Worm (Caenorhabditis elegans) whole organism, mixed stage, embryonic: ENCODE data around the gene ttr-36.

Experiments used
- cnd-1 ChIP-seq: fragments of 200-800 bp; sonication (Bioruptor generic); optimal IDR thresholded peaks from 2 replicates; lab custom pipeline; 2018; ENCODE audit warnings: mild to moderate bottlenecking, missing genetic modification characterization, missing compliant biosample characterization
- elt-1 ChIP-seq: sonication (generic microtip); optimal IDR thresholded peaks from 2 replicates; lab custom pipeline; 2017; ENCODE audit warnings: missing genetic modification characterization, mild to moderate bottlenecking, missing compliant biosample characterization, antibody characterized with exemption, moderate library complexity, borderline replicate concordance; ENCODE audit not compliant: insufficient read depth
- elt-3 ChIP-seq: fragments of 150-350 bp; optimal IDR thresholded peaks from 2 replicates; lab custom pipeline; 2014; ENCODE audit warnings: missing biosample characterization, missing genetic modification characterization
- lsy-2 ChIP-seq: fragments of 150-350 bp; optimal IDR thresholded peaks from 2 replicates; lab custom pipeline; 2014; ENCODE audit warnings: missing biosample characterization, missing genetic modification characterization
- mab-5 ChIP-seq: fragments of 150-350 bp; optimal IDR thresholded peaks from 2 replicates; lab custom pipeline; 2014; ENCODE audit warnings: missing biosample characterization, missing genetic modification characterization
- mep-1 ChIP-seq: fragments of 150-350 bp; optimal IDR thresholded peaks from 2 replicates; lab custom pipeline; 2017; ENCODE audit warnings: missing biosample characterization, missing genetic modification reagents, missing genetic modification characterization, inconsistent platforms
- nhr-237 ChIP-seq: fragments of 150-350 bp; optimal IDR thresholded peaks from 2 replicates; lab custom pipeline; 2014; ENCODE audit warnings: missing biosample characterization, missing genetic modification characterization
- nhr-76 ChIP-seq: sonication (generic microtip); optimal IDR thresholded peaks from 2 replicates; lab custom pipeline; 2017; ENCODE audit warnings: missing biosample characterization, missing genetic modification characterization
- sptf-1 ChIP-seq: sonication (generic microtip); optimal IDR thresholded peaks from 2 replicates; lab custom pipeline; 2017; ENCODE audit warnings: mild to moderate bottlenecking, missing genetic modification characterization, moderate library complexity, missing compliant biosample characterization
- tbx-8 ChIP-seq: fragments of 200-800 bp; sonication (Bioruptor generic); optimal IDR thresholded peaks from 2 replicates; lab custom pipeline; 2018; ENCODE audit warnings: mild to moderate bottlenecking, missing genetic modification characterization, moderate library complexity, missing compliant biosample characterization
- unc-62 ChIP-seq: fragments of 150-350 bp; optimal IDR thresholded peaks from 2 replicates; lab custom pipeline; 2014; ENCODE audit warnings: missing biosample characterization, missing genetic modification reagents, missing genetic modification characterization
- ztf-11 ChIP-seq: fragments of 150-350 bp; optimal IDR thresholded peaks from 2 replicates; lab custom pipeline; 2014; ENCODE audit warnings: missing biosample characterization, missing genetic modification characterization

DNA sequence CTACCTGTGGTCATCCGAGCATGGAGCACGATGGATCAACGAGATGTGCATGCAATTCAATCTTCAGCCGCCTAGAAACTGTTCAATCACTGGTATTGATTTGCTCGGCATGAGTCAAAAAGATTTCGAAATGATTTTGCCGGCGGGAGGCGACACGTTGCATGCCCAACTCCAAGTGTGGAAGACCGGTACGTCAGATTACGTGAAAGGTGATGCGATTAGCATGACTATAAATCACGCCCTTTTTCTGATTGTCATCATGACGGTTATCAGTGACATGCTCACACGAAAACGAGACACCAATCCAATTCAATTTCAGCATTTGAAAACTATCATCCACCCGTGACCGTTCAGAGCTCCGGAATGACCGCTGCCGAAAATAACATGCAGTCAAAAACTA lies 9.9 kb downstream of the ttr-36 start:
- TF ChIP-seq elt-3 (tag; lab: Kevin White, UChicago) (no peak), unc-62 (GFP tag; lab: Kevin White, UChicago) (no peak), nhr-237 (tag; lab: Kevin White, UChicago) (no peak), elt-1 (tag; lab: Kevin White, UChicago) (no peak), sptf-1 (tag; lab: Kevin White, UChicago) (no peak), ztf-11 (no peak), cnd-1 (tag; lab: Kevin White, UChicago) (no peak), lsy-2 (no peak), tbx-8 (no peak), mab-5 (no peak), nhr-76 (tag; lab: Kevin White, UChicago) (no peak), mep-1 (tag; lab: Kevin White, UChicago) (no peak)
